Worm (Caenorhabditis elegans): ENCODE data around the gene M02F4.2.

M02F4.2 gene

DNA sequence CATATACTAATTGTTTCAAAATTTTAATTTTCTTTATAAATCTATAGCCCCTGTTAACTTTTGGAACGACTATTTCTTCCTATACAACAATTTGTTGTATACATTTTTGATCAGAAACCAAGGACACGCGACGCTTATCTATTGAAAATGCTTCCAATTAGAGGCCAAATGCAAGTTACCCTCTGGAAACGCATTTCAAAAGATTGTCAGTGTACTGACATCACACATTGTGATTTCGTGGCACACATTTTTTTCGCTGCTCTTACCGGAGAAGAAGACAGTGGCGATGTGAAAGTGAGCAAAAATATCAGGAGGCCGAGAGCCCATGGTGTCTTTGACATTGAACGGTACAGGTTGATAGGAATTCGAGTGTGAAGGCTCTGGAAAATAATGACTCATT, 11.4 kb upstream of the M02F4.2 start, which contains the start of gene cnnm-3:
Gene cnnm-3, minus strand, starts transcription at position 382 of the 400 bp plus-strand sequence.
- TF ChIP-seq dao-5 (tag; optimal IDR thresholded peaks at IDR 0.05) = no peak
- no peak for TF ChIP-seq W03F9.2 (tag; optimal IDR thresholded peaks at IDR 0.05)
- no peak for TF ChIP-seq him-1 (tag; optimal IDR thresholded peaks at IDR 0.05)

DNA sequence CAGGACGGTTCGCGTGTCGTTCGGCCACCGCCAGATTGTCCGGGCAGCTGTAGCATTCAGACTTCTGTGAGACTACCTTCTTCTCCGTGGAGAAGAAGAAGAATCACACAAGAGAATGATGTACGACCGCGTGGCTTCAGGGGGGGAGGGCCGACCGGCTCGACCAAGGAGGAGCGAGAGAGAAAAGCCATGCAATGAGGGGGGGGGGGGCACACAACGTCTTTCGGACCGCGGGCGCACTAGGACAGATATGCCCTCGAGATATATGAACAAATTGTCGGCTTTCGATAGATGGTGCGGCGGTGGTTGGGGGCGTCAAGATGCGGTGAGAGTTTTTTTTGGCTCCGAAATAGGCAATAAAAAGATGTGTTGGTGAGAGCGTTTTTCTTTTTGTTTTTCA, 6.5 kb upstream of the M02F4.2 start:
- TF ChIP-seq W03F9.2 (tag; optimal IDR thresholded peaks at IDR 0.05) (no peak), him-1 (tag; optimal IDR thresholded peaks at IDR 0.05) (no peak), dao-5 (tag; optimal IDR thresholded peaks at IDR 0.05) (no peak)

- TF ChIP-seq dao-5 (tag; optimal IDR thresholded peaks at IDR 0.05) (no peak), him-1 (tag; optimal IDR thresholded peaks at IDR 0.05) (no peak), W03F9.2 (tag; optimal IDR thresholded peaks at IDR 0.05) (no peak)
These were observed 5.9 kb upstream of the M02F4.2 start for ce11 chrX:3040021-3040420.

DNA sequence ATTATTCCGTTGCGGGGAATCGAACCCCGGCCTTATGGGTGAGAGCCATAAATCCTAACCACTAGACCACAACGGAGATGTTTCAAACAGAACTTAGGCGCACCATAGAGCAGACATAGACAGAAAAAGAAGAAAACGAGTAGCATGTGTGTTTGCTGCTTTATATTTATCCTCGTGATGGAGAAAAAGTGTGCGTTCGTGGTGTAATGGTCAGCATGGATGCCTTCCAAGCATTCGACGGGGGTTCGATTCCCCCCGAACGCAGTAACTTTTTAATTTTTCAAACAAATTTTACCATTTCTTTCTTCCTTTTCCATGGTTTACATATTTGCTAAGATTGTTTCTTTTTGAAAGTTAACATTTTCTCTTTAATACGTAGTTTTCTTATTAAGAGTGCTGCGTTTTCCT, 1.9 kb upstream of the M02F4.2 start:
- TF ChIP-seq him-1 (tag; optimal IDR thresholded peaks at IDR 0.05) (peak; percentile 98), W03F9.2 (tag; optimal IDR thresholded peaks at IDR 0.05) (peak; percentile 81), dao-5 (tag; optimal IDR thresholded peaks at IDR 0.05) (peak; percentile 95)

DNA sequence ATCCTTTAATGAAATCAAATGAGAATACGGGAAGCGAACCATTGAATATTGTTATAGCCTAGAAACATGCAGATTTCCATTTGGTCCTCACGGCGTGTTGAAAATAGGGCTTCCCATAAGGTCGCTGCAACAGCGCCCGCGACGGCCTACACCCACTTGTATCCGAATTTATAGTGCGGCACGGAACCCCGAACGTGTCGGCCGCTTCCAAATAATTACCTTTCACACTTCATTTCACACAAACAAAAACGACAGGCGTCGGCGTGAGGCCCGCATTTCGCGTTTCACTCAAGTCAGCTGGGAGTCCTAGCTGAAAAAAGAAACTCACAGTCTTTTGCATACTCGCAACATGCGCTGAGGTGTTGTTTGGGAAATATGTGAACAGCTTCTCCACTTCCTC, 611 bp downstream of the M02F4.2 start:
- no peak for TF ChIP-seq W03F9.2 (tag; optimal IDR thresholded peaks at IDR 0.05)
- no peak for TF ChIP-seq him-1 (tag; optimal IDR thresholded peaks at IDR 0.05)
- TF ChIP-seq dao-5 (tag; optimal IDR thresholded peaks at IDR 0.05) = no peak

DNA sequence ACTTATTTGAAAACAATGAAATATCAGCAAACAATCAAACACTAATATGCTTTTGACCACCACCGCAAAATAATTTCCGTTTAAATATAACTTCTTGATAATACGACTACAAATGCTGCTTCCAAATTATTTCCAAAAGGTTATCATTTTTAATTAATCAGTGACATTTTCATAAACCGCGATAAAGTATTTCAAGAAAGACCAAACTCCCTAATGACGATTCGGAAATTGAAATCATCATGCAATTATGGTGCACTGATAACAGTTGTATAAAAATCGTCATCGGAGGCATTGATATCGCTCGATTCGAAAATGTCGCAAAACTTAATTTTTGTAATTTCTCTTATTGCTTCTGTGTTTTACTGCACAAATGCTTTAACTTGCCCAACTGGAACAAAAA, 2.6 kb downstream of the M02F4.2 start, which contains the start of gene clec-265:
Gene clec-265, plus strand, starts transcription at position 300 of the 400 bp plus-strand sequence.
- TF ChIP-seq dao-5 (tag; optimal IDR thresholded peaks at IDR 0.05) (no peak), W03F9.2 (tag; optimal IDR thresholded peaks at IDR 0.05) (no peak), him-1 (tag; optimal IDR thresholded peaks at IDR 0.05) (no peak)

ce11 chrX:3029030-3029429, 5.1 kb downstream of the M02F4.2 start, which contains the start of gene M02F4.1:
Gene M02F4.1 (minus strand): TSS chrX:3029130.
- no peak for TF ChIP-seq dao-5 (tag; optimal IDR thresholded peaks at IDR 0.05)
- TF ChIP-seq W03F9.2 (tag; optimal IDR thresholded peaks at IDR 0.05) = no peak

DNA sequence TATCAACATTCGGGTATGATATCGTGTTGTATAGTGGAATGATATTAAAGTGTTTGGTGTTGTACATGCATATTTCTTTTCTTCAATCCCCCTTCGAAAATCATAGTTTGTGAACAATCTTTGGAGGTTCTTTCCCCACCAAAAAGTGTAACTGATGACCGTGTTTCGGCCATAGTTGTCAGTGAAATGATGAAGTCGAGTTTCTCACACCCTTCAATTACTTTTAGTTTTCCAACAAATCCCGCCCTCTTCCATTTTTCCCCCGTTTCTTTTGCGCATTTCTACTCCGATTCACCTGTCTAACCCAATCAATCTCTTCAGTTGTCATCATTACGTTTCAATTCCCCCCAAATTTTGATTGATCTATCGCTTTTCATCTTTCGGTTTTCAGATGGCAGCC, 9.0 kb downstream of the M02F4.2 start:
- TF ChIP-seq him-1 (tag; optimal IDR thresholded peaks at IDR 0.05) (no peak), W03F9.2 (tag; optimal IDR thresholded peaks at IDR 0.05) (no peak), dao-5 (tag; optimal IDR thresholded peaks at IDR 0.05) (no peak)

- TF ChIP-seq him-1 (tag; optimal IDR thresholded peaks at IDR 0.05) (no peak), dao-5 (tag; optimal IDR thresholded peaks at IDR 0.05) (no peak), W03F9.2 (tag; optimal IDR thresholded peaks at IDR 0.05) (no peak)
These were observed 9.4 kb downstream of the M02F4.2 start, which contains the start of gene aqp-7 for ce11 chrX:3024637-3025113. Gene aqp-7 (plus strand): TSS chrX:3025063.

DNA sequence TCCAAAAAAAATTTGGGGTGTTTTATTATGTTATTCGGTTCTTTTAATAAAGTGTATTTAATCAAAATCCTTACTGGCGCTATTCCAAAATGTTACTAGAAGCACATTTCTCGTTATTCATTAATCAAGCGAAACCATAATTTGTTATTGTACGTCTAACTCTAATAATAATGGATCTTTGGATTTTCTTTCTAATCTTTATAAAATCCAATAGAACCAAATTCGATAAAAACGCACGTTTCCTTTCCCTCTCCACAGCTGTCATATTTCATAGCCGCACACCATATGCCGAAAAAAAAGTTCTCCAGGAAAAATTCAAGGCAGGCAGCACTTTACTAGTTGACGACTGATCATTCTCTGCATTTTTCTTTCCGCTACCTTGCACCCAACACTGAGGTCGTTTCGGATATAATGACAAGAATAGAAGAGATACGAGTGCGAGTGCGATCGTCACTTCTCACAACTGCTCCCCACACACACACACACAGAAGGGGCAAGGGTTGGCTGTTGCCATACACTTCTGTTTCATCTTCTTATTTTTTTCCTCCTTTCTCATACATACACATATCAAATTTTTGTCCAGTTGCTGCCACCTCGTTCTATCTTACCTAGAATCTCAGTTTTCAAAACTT, 10.4 kb downstream of the M02F4.2 start:
- TF ChIP-seq him-1 (tag; optimal IDR thresholded peaks at IDR 0.05) = no peak
- no peak for TF ChIP-seq dao-5 (tag; optimal IDR thresholded peaks at IDR 0.05)
- TF ChIP-seq W03F9.2 (tag; optimal IDR thresholded peaks at IDR 0.05) = no peak

DNA sequence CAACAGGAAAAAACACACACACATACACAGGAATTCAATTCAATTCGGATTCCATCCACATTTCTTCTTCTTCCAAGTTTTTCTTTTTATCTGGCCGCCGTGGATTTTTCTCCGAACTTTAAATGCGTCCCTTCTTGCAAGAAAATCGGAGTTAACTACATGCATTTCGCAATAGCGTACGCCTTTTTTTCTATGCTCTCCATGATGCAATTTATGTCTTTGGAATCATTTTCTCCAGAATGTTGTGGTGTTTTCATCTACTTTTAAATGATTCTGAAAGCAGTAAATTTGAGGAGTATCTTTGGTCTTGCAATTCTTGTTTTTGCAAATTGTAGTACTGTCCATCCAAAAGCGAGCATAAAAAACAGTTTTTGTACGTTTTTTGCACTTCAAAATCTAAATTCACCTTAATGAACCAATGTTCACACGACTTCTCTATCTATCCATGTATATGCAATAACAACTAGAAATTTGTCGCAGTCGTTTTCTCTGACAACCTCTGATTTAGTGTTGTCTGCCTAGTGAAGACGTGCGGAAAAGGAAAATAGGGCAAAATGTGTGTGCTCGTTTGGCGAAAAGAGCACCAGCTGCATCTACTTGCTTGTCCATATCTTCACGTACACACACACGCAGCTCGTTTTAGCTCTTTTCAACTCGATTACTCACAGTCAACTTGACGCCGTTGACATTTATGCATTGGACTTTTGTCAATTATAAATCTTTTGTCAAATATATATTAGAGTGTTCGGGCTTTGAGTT, 11.6 kb downstream of the M02F4.2 start:
- TF ChIP-seq W03F9.2 (tag; optimal IDR thresholded peaks at IDR 0.05) (no peak), dao-5 (tag; optimal IDR thresholded peaks at IDR 0.05) (no peak)

ce11 chrX:3021466-3021865, 12.6 kb downstream of the M02F4.2 start:
- TF ChIP-seq dao-5 (tag; optimal IDR thresholded peaks at IDR 0.05) (no peak), W03F9.2 (tag; optimal IDR thresholded peaks at IDR 0.05) (no peak), him-1 (tag; optimal IDR thresholded peaks at IDR 0.05) (no peak)

- TF ChIP-seq W03F9.2 (tag; optimal IDR thresholded peaks at IDR 0.05) = no peak
- no peak for TF ChIP-seq him-1 (tag; optimal IDR thresholded peaks at IDR 0.05)
- no peak for TF ChIP-seq dao-5 (tag; optimal IDR thresholded peaks at IDR 0.05)
These were observed 14.1 kb downstream of the M02F4.2 start for ce11 chrX:3019996-3020395.

DNA sequence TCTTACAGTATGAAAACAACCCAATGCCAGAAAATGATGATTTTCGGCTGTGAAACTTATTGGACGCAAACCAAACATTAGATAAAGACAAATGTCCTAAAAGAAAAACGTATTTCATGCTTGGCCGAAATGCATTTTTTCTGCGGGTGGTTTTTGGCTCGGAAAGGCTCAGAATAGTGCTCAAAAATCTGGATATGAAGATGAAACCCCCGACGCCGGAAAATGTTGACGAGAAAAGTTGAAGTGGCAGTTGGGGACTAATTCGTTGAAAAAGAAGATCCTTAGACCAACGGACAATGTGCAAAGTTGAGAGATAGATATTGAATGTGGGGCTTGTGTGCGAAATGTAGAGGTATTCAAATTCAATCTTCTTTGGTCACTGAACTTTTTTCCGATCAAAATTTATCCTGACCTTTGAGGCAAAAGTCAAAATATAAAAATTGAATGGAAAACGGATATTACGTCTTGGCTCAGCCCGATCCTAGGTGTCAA, 15.6 kb downstream of the M02F4.2 start, which contains the start of gene flp-18:
Gene flp-18, minus strand, starts transcription at position 51 of the 492 bp plus-strand sequence.
- TF ChIP-seq W03F9.2 (tag; optimal IDR thresholded peaks at IDR 0.05) = no peak
- no peak for TF ChIP-seq him-1 (tag; optimal IDR thresholded peaks at IDR 0.05)
- no peak for TF ChIP-seq dao-5 (tag; optimal IDR thresholded peaks at IDR 0.05)
